Fruit fly (Drosophila melanogaster) whole organism, wandering third instar larva: Measurements from ENCODE around the gene SmydA-8.

Experiments
- Abd-B ChIP-seq: fragments of >200 bp; optimal IDR thresholded peaks from 2 replicates; lab custom pipeline; 2017; ENCODE audit warnings: missing biosample characterization, missing genetic modification characterization
- CG32264 ChIP-seq: fragments of 200-800 bp; sonication (Bioruptor generic); optimal IDR thresholded peaks from 2 replicates; lab custom pipeline; 2016; ENCODE audit warnings: missing biosample characterization, missing genetic modification characterization
- CG9705 ChIP-seq: fragments of 200-800 bp; sonication (Bioruptor generic); optimal IDR thresholded peaks from 2 replicates; lab custom pipeline; 2018; ENCODE audit warnings: missing biosample characterization, mild to moderate bottlenecking, missing genetic modification characterization
- CrebA ChIP-seq: fragments of 200-800 bp; sonication (Bioruptor generic); optimal IDR thresholded peaks from 2 replicates; lab custom pipeline; 2016; ENCODE audit warnings: missing biosample characterization, mild to moderate bottlenecking, missing genetic modification characterization, borderline replicate concordance
- Dfd ChIP-seq: fragments of >200 bp; optimal IDR thresholded peaks from 2 replicates; lab custom pipeline; 2017; ENCODE audit warnings: missing biosample characterization, missing genetic modification characterization
- Dif ChIP-seq: fragments of 200-275, 200-300 bp; sonication (Bioruptor generic); optimal IDR thresholded peaks from 2 replicates; lab custom pipeline; 2018; ENCODE audit warnings: missing biosample characterization, missing genetic modification characterization; ENCODE audit not compliant: partially characterized antibody
- GATAd ChIP-seq: sonication (Bioruptor generic); optimal IDR thresholded peaks from 2 replicates; lab custom pipeline; 2016; ENCODE audit warnings: missing biosample characterization, missing genetic modification characterization
- HLH106 ChIP-seq: fragments of 200-800 bp; optimal IDR thresholded peaks from 3 replicates; lab custom pipeline; 2019; ENCODE audit warnings: missing biosample characterization, mild to moderate bottlenecking, missing genetic modification characterization, moderate library complexity
- Hr83 ChIP-seq: fragments of 200-300 bp; sonication (Bioruptor generic); optimal IDR thresholded peaks from 2 replicates; lab custom pipeline; 2016; ENCODE audit warnings: missing biosample characterization, mild to moderate bottlenecking, missing genetic modification characterization, moderate library complexity; ENCODE audit not compliant: poor library complexity, severe bottlenecking
- Jra ChIP-seq: sonication (Bioruptor generic); optimal IDR thresholded peaks from 2 replicates; lab custom pipeline; 2016; ENCODE audit warnings: missing biosample characterization, missing genetic modification characterization
- Myc ChIP-seq: fragments of >200 bp; optimal IDR thresholded peaks from 2 replicates; lab custom pipeline; 2017
- N ChIP-seq: fragments of >200 bp; optimal IDR thresholded peaks from 2 replicates; lab custom pipeline; 2018; ENCODE audit warnings: missing biosample characterization, missing external identifiers, missing genetic modification characterization
- OdsH ChIP-seq: fragments of 200-800 bp; sonication (Bioruptor generic); optimal IDR thresholded peaks from 2 replicates; lab custom pipeline; 2016; ENCODE audit warnings: missing biosample characterization, mild to moderate bottlenecking, missing genetic modification characterization
- Rel ChIP-seq, 2 experiments: fragments of 200-800 bp; sonication (Bioruptor generic) in 1 of 2; optimal IDR thresholded peaks; 2 replicates in 1 of 2; 3 replicates in 1 of 2; lab custom pipeline; 2016 to 2019; ENCODE audit warnings: mild to moderate bottlenecking in 2 of 2, missing biosample characterization in 2 of 2, missing genetic modification characterization in 2 of 2, moderate library complexity in 1 of 2
- Sp1 ChIP-seq: fragments of 200-800 bp; sonication (Bioruptor generic); optimal IDR thresholded peaks from 3 replicates; lab custom pipeline; 2019; ENCODE audit warnings: missing biosample characterization, mild to moderate bottlenecking, missing genetic modification characterization, moderate library complexity
- Vsx2 ChIP-seq: fragments of 200-300, 225-300 bp; sonication (Bioruptor generic); optimal IDR thresholded peaks from 2 replicates; lab custom pipeline; 2018; ENCODE audit warnings: missing biosample characterization, missing genetic modification characterization; ENCODE audit not compliant: partially characterized antibody
- br ChIP-seq: fragments of 200-800 bp; sonication (Bioruptor generic); optimal IDR thresholded peaks from 2 replicates; lab custom pipeline; 2016; ENCODE audit warnings: missing biosample characterization, missing genetic modification characterization
- brk ChIP-seq: fragments of 200-800 bp; sonication (Bioruptor generic); optimal IDR thresholded peaks from 2 replicates; lab custom pipeline; 2016; ENCODE audit warnings: missing biosample characterization, mild to moderate bottlenecking, missing genetic modification characterization
- dl ChIP-seq, 2 experiments: fragments of 175-275, 200-275 bp in 1 of 2; fragments of 200-275 bp in 1 of 2; sonication (Bioruptor generic); optimal IDR thresholded peaks; lab custom pipeline; 2018; ENCODE audit warnings: mild to moderate bottlenecking in 2 of 2, missing biosample characterization in 2 of 2, missing genetic modification characterization in 2 of 2, moderate library complexity in 2 of 2; ENCODE audit not compliant: partially characterized antibody in 2 of 2, insufficient read depth in 1 of 2
- ey ChIP-seq: fragments of 200-800 bp; sonication (Bioruptor generic); optimal IDR thresholded peaks from 2 replicates; lab custom pipeline; 2016; ENCODE audit warnings: missing biosample characterization, missing genetic modification characterization
- foxo ChIP-seq, 2 experiments: fragments of 200-800 bp; sonication (Bioruptor generic); optimal IDR thresholded peaks; 2 replicates in 1 of 2; 3 replicates in 1 of 2; lab custom pipeline; 2016 to 2017; ENCODE audit warnings: missing biosample characterization in 2 of 2, missing genetic modification characterization in 2 of 2
- h ChIP-seq: fragments of 200-800 bp; sonication (Bioruptor generic); optimal IDR thresholded peaks from 3 replicates; lab custom pipeline; 2016; ENCODE audit warnings: missing biosample characterization, mild to moderate bottlenecking, missing genetic modification characterization
- jim ChIP-seq: fragments of 175-275, 200-325 bp; sonication (Bioruptor generic); optimal IDR thresholded peaks from 2 replicates; lab custom pipeline; 2016; ENCODE audit warnings: missing biosample characterization, mild to moderate bottlenecking, missing genetic modification characterization
- lola ChIP-seq: fragments of >200 bp; optimal IDR thresholded peaks from 2 replicates; lab custom pipeline; 2017; ENCODE audit warnings: missing biosample characterization, missing genetic modification characterization
- psq ChIP-seq: fragments of 200-800 bp; sonication (Bioruptor generic); optimal IDR thresholded peaks from 3 replicates; lab custom pipeline; 2017; ENCODE audit warnings: missing biosample characterization, mild to moderate bottlenecking, missing genetic modification characterization, moderate library complexity
- rgr ChIP-seq: fragments of 200-800 bp; sonication (Bioruptor generic); optimal IDR thresholded peaks from 3 replicates; lab custom pipeline; 2016; ENCODE audit warnings: missing biosample characterization, mild to moderate bottlenecking, missing genetic modification characterization
- sage ChIP-seq: fragments of 200-800 bp; sonication (Bioruptor generic); optimal IDR thresholded peaks from 2 replicates; lab custom pipeline; 2016; ENCODE audit warnings: missing biosample characterization, mild to moderate bottlenecking, missing genetic modification characterization
- sv ChIP-seq: fragments of 200-800 bp; sonication (Bioruptor generic); optimal IDR thresholded peaks from 3 replicates; lab custom pipeline; 2016; ENCODE audit warnings: missing biosample characterization, missing genetic modification characterization
- tai ChIP-seq: sonication (Bioruptor generic); optimal IDR thresholded peaks from 2 replicates; lab custom pipeline; 2016; ENCODE audit warnings: missing biosample characterization, missing genetic modification characterization
- usp ChIP-seq: fragments of >200 bp; optimal IDR thresholded peaks from 2 replicates; lab custom pipeline; 2017; ENCODE audit warnings: missing biosample characterization, missing genetic modification characterization
- woc ChIP-seq: sonication (Bioruptor generic); optimal IDR thresholded peaks from 2 replicates; lab custom pipeline; 2016; ENCODE audit warnings: missing biosample characterization, mild to moderate bottlenecking, missing genetic modification characterization

SmydA-8 gene

dm6 chrX:2249763-2250162 is 36.2 kb upstream of the SmydA-8 start, which contains the start of gene crn:
Gene crn (minus strand): TSS chrX:2249983.
- TF ChIP-seq Sp1 (GFP tag; lab: Kevin White, UChicago) (no peak), Dif (GFP tag; lab: Kevin White, UChicago) (no peak), ey (GFP tag; lab: Kevin White, UChicago) (no peak), CG32264 (no peak), psq (no peak), Jra (GFP tag; lab: Kevin White, UChicago) (no peak), Vsx2 (GFP tag; lab: Kevin White, UChicago) (no peak), Myc (no peak), lola (no peak), Abd-B (GFP tag; lab: Kevin White, UChicago) (no peak), tai (GFP tag; lab: Kevin White, UChicago) (no peak), rgr (no peak), foxo (GFP tag; optimal IDR thresholded peaks at IDR 0.05; lab: Kevin White, UChicago) (no peak), Rel (GFP tag; optimal IDR thresholded peaks at IDR 0.05; lab: Kevin White, UChicago) (no peak), Rel (tag; optimal IDR thresholded peaks at IDR 0.05; lab: Kevin White, UChicago) (no peak), dl (GFP tag; optimal IDR thresholded peaks at IDR 0.05; lab: Kevin White, UChicago; ENCODE audit: insufficient read depth in 1 of 2, partially characterized antibody in 2 of 2) (no peak), OdsH (GFP tag; lab: Kevin White, UChicago) (no peak), sv (GFP tag; lab: Kevin White, UChicago) (no peak)
- TF ChIP-seq, all 38 proteins: peak for 0

- TF ChIP-seq h: no peak
- no peak for TF ChIP-seq Dif (GFP tag; lab: Kevin White, UChicago)
- no peak for TF ChIP-seq Rel (GFP tag; optimal IDR thresholded peaks at IDR 0.05; lab: Kevin White, UChicago)
- no peak for TF ChIP-seq Rel (tag; optimal IDR thresholded peaks at IDR 0.05; lab: Kevin White, UChicago)
- no peak for TF ChIP-seq woc (GFP tag; lab: Kevin White, UChicago)
- no peak for TF ChIP-seq Myc
- TF ChIP-seq ey (GFP tag; lab: Kevin White, UChicago): no peak
- no peak for TF ChIP-seq CG32264
These were observed 32.3 kb upstream of the SmydA-8 start, which contains the start of gene Or2a for dm6 chrX:2245931-2246330. Gene Or2a (plus strand): TSS chrX:2246231.

- no peak for TF ChIP-seq dl (GFP tag; optimal IDR thresholded peaks at IDR 0.05; lab: Kevin White, UChicago; ENCODE audit: insufficient read depth in 1 of 2, partially characterized antibody in 2 of 2)
- TF ChIP-seq Vsx2 (GFP tag; lab: Kevin White, UChicago): no peak
- no peak for TF ChIP-seq brk (GFP tag; lab: Kevin White, UChicago)
- TF ChIP-seq Myc: no peak
- no peak for TF ChIP-seq Dfd
- TF ChIP-seq sage (GFP tag; lab: Kevin White, UChicago): no peak
- no peak for TF ChIP-seq Abd-B (GFP tag; lab: Kevin White, UChicago)
- no peak for TF ChIP-seq woc (GFP tag; lab: Kevin White, UChicago)
- TF ChIP-seq CrebA (GFP tag; lab: Kevin White, UChicago): no peak
- no peak for TF ChIP-seq Jra (GFP tag; lab: Kevin White, UChicago)
- no peak for TF ChIP-seq Dif (GFP tag; lab: Kevin White, UChicago)
These were observed 31.1 kb upstream of the SmydA-8 start for dm6 chrX:2244753-2245152.

- TF ChIP-seq Sp1 (GFP tag; lab: Kevin White, UChicago) (no peak), Dfd (peak; percentile 99)
These were observed 29.3 kb upstream of the SmydA-8 start for dm6 chrX:2242897-2243296.

dm6 chrX:2241842-2242241 is 28.2 kb upstream of the SmydA-8 start, which contains the start of gene kz:
Gene kz (minus strand): TSS chrX:2242035.
- TF ChIP-seq h: no peak
- TF ChIP-seq Dfd: no peak
- TF ChIP-seq Myc: peak; percentile 61

dm6 chrX:2225138-2225537 is 11.5 kb upstream of the SmydA-8 start, which contains the start of gene pcx:
Gene pcx (plus strand): TSS chrX:2225296.
- TF ChIP-seq h: no peak
- peak; percentile 43 for TF ChIP-seq Dif (GFP tag; lab: Kevin White, UChicago)

dm6 chrX:2223454-2223853 is 9.8 kb upstream of the SmydA-8 start, which contains the start of gene CG14052:
Gene CG14052 (plus strand): TSS chrX:2223754.
- TF ChIP-seq CG9705: no peak
- no peak for TF ChIP-seq GATAd (GFP tag; lab: Kevin White, UChicago)
- no peak for TF ChIP-seq rgr
- no peak for TF ChIP-seq HLH106 (tag; lab: Kevin White, UChicago)
- no peak for TF ChIP-seq Dif (GFP tag; lab: Kevin White, UChicago)
- TF ChIP-seq Hr83 (GFP tag; lab: Kevin White, UChicago): no peak
- no peak for TF ChIP-seq usp
- no peak for TF ChIP-seq N
- no peak for TF ChIP-seq br (GFP tag; lab: Kevin White, UChicago)
- no peak for TF ChIP-seq Vsx2 (GFP tag; lab: Kevin White, UChicago)
- no peak for TF ChIP-seq Myc
- no peak for TF ChIP-seq Sp1 (GFP tag; lab: Kevin White, UChicago)
- no peak for TF ChIP-seq OdsH (GFP tag; lab: Kevin White, UChicago)
- no peak for TF ChIP-seq jim (GFP tag; lab: Kevin White, UChicago)
